Worm (Caenorhabditis elegans): ENCODE measurements around the gene T24H7.9.

Gene T24H7.9

ce11 chrII:6235432-6236092, at the start of gene T24H7.9:
T24H7.9 (minus strand) TSS chrII:6235505.
- no peak for TF ChIP-seq egl-13 (tag; optimal IDR thresholded peaks at IDR 0.05)
- TF ChIP-seq sptf-1 (tag; optimal IDR thresholded peaks at IDR 0.05), result no peak
- no peak for TF ChIP-seq ets-5 (GFP tag; IDR thresholded peaks at IDR 0.05)
- TF ChIP-seq dpl-1 (GFP tag; optimal IDR thresholded peaks at IDR 0.05), result no peak
- TF ChIP-seq tlp-1 (tag; optimal IDR thresholded peaks at IDR 0.05), result no peak
- TF ChIP-seq fkh-10 (GFP tag; optimal IDR thresholded peaks at IDR 0.05), result no peak
- no peak for TF ChIP-seq aha-1 (tag; optimal IDR thresholded peaks at IDR 0.05)
- no peak for TF ChIP-seq lin-14 (GFP tag; optimal IDR thresholded peaks at IDR 0.05)
- TF ChIP-seq dsc-1 (tag; optimal IDR thresholded peaks at IDR 0.05), result no peak

ce11 chrII:6283074-6283473, 47.8 kb upstream of the T24H7.9 start, which contains the start of gene F13H8.1:
F13H8.1 (plus strand) TSS chrII:6283384.
- TF ChIP-seq pax-3 (tag; optimal IDR thresholded peaks at IDR 0.05) (no peak), pqm-1 (tag; optimal IDR thresholded peaks at IDR 0.05) (peak; percentile 29), fkh-4 (tag; optimal IDR thresholded peaks at IDR 0.05; ENCODE audit: borderline replicate concordance) (no peak), aly-2 (tag; optimal IDR thresholded peaks at IDR 0.05) (no peak), C16A3.4 (tag; optimal IDR thresholded peaks at IDR 0.05) (no peak), Y116A8C.19 (tag; optimal IDR thresholded peaks at IDR 0.05; ENCODE audit: borderline replicate concordance) (no peak), lin-39 (tag; optimal IDR thresholded peaks at IDR 0.05) (no peak), ceh-82 (tag; optimal IDR thresholded peaks at IDR 0.05) (no peak), nhr-12 (tag; optimal IDR thresholded peaks at IDR 0.05) (no peak), dsc-1 (tag; optimal IDR thresholded peaks at IDR 0.05) (no peak), nhr-237 (tag; optimal IDR thresholded peaks at IDR 0.05) (no peak), xbp-1 (tag; optimal IDR thresholded peaks at IDR 0.05) (no peak), pag-3 (tag; optimal IDR thresholded peaks at IDR 0.05; ENCODE audit: borderline replicate concordance, insufficient read depth) (no peak), ztf-4 (tag; optimal IDR thresholded peaks at IDR 0.05) (no peak), swsn-7 (tag; optimal IDR thresholded peaks at IDR 0.05) (no peak), lin-35 (GFP tag; optimal IDR thresholded peaks at IDR 0.05) (peak in 1 of 2 experiments; percentile 8), unc-86 (tag; optimal IDR thresholded peaks at IDR 0.05) (no peak), efl-1 (optimal IDR thresholded peaks at IDR 0.05) (no peak), efl-1 (GFP tag; optimal IDR thresholded peaks at IDR 0.05 in 1 of 2) (no peak), snpc-4 (tag; optimal IDR thresholded peaks at IDR 0.05) (no peak), lin-15B (tag; optimal IDR thresholded peaks at IDR 0.05) (no peak), C34B4.2 (tag; optimal IDR thresholded peaks at IDR 0.05) (no peak), nhr-77 (tag; optimal IDR thresholded peaks at IDR 0.05) (no peak), tbx-2 (tag; optimal IDR thresholded peaks at IDR 0.05) (no peak), snu-23 (GFP tag; optimal IDR thresholded peaks at IDR 0.05) (no peak), nhr-85 (tag) (no peak), elt-2 (tag; optimal IDR thresholded peaks at IDR 0.05) (peak; percentile 54)

ce11 chrII:6281903-6282302, 46.6 kb upstream of the T24H7.9 start:
- TF ChIP-seq elt-2 (tag; optimal IDR thresholded peaks at IDR 0.05) (peak; percentile 38), fkh-8 (tag; optimal IDR thresholded peaks at IDR 0.05) (no peak), nhr-90 (tag; optimal IDR thresholded peaks at IDR 0.05; ENCODE audit: poor library complexity) (no peak)

- no peak for TF ChIP-seq sup-37 (GFP tag; optimal IDR thresholded peaks at IDR 0.05)
- TF ChIP-seq efl-1 (optimal IDR thresholded peaks at IDR 0.05), result no peak
- peak in 1 of 2 experiments; percentile 87 for TF ChIP-seq efl-1 (GFP tag; optimal IDR thresholded peaks at IDR 0.05 in 1 of 2)
Observed at ce11 chrII:6281002-6281401, 45.7 kb upstream of the T24H7.9 start, which contains the start of gene scly-1. scly-1 (minus strand) TSS chrII:6281102.

Measured in whole organism, L1 larva.